Fruit fly (Drosophila melanogaster) whole organism, prepupa: ENCODE measurements around the gene CG14615.
A peak's percentile ranks its signal among the peaks of the same experiment; 100 is the strongest.

ENCODE experiments used
- Blimp-1 ChIP-seq: fragments of 200-800 bp; sonication (Bioruptor generic); optimal IDR thresholded peaks from 3 replicates; lab custom pipeline; 2017; ENCODE audit warnings: missing biosample characterization, missing genetic modification characterization, mild to moderate bottlenecking, moderate library complexity, missing genetic modification reagents
- CG10631 ChIP-seq: fragments of 200-800 bp; sonication (Bioruptor generic); optimal IDR thresholded peaks from 2 replicates; lab custom pipeline; 2016; ENCODE audit warnings: missing biosample characterization, missing genetic modification characterization
- CG10669 ChIP-seq: fragments of 200-800 bp; sonication (Bioruptor generic); optimal IDR thresholded peaks from 3 replicates; lab custom pipeline; 2018; ENCODE audit warnings: missing biosample characterization, mild to moderate bottlenecking, missing genetic modification characterization, moderate library complexity
- CG11294 ChIP-seq: fragments of 200-800 bp; sonication (Bioruptor generic); IDR thresholded peaks from 2 replicates; pipeline ENCODE4 v1.3.6; 2022; ENCODE audit warnings: missing biosample characterization, missing genetic modification characterization
- CG11762 ChIP-seq: fragments of 200-800 bp; sonication (Bioruptor generic); optimal IDR thresholded peaks from 3 replicates; lab custom pipeline; 2016; ENCODE audit warnings: missing biosample characterization, missing genetic modification characterization; ENCODE audit not compliant: insufficient read depth
- CG15336 ChIP-seq: fragments of 200-800 bp; sonication (Bioruptor generic); IDR thresholded peaks from 2 replicates; pipeline ENCODE4 v1.3.6; 2022; ENCODE audit warnings: missing biosample characterization, missing genetic modification characterization
- CG1621 ChIP-seq: fragments of 200-800 bp; sonication (Bioruptor generic); optimal IDR thresholded peaks from 3 replicates; lab custom pipeline; 2018; ENCODE audit warnings: missing biosample characterization, mild to moderate bottlenecking, missing genetic modification characterization
- CG16779 ChIP-seq: fragments of 200-800 bp; sonication (Bioruptor generic); optimal IDR thresholded peaks from 3 replicates; lab custom pipeline; 2017; ENCODE audit warnings: missing biosample characterization, mild to moderate bottlenecking, missing genetic modification characterization
- CG3032 ChIP-seq: fragments of 200-800 bp; optimal IDR thresholded peaks from 2 replicates; lab custom pipeline; 2019; ENCODE audit warnings: missing biosample characterization, mild to moderate bottlenecking, missing genetic modification characterization, moderate library complexity
- CG31627 ChIP-seq: fragments of 200-800 bp; sonication (Bioruptor generic); optimal IDR thresholded peaks from 3 replicates; lab custom pipeline; 2016; ENCODE audit warnings: missing biosample characterization, missing genetic modification characterization
- CG32006 ChIP-seq: fragments of 200-800 bp; sonication (Bioruptor generic); optimal IDR thresholded peaks from 3 replicates; lab custom pipeline; 2017; ENCODE audit warnings: missing biosample characterization, mild to moderate bottlenecking, missing genetic modification characterization
- CG6163 ChIP-seq: fragments of 200-800 bp; sonication (Bioruptor generic); IDR thresholded peaks from 3 replicates; pipeline ENCODE4 v1.3.6; 2022; ENCODE audit warnings: missing biosample characterization, missing genetic modification characterization
- CG6792 ChIP-seq: fragments of 200-800 bp; sonication (Bioruptor generic); optimal IDR thresholded peaks from 3 replicates; lab custom pipeline; 2016; ENCODE audit warnings: missing biosample characterization, missing genetic modification characterization
- CG6854 ChIP-seq: fragments of 200-800 bp; sonication (Bioruptor generic); optimal IDR thresholded peaks from 2 replicates; lab custom pipeline; 2017; ENCODE audit warnings: missing biosample characterization, mild to moderate bottlenecking, missing genetic modification characterization
- CG7368 ChIP-seq: fragments of 200-800 bp; sonication (Bioruptor generic); optimal IDR thresholded peaks from 3 replicates; lab custom pipeline; 2016; ENCODE audit warnings: missing biosample characterization, missing genetic modification characterization
- CG8119 ChIP-seq: fragments of 200-800 bp; sonication (Bioruptor generic); IDR thresholded peaks from 3 replicates; pipeline ENCODE4 v1.3.6; 2022; ENCODE audit warnings: missing biosample characterization, missing genetic modification characterization
- CG8632 ChIP-seq: fragments of 200-800 bp; sonication (Bioruptor generic); optimal IDR thresholded peaks from 3 replicates; lab custom pipeline; 2016; ENCODE audit warnings: missing biosample characterization, missing genetic modification characterization
- CG9139 ChIP-seq: fragments of 200-800 bp; sonication (Bioruptor generic); optimal IDR thresholded peaks from 3 replicates; lab custom pipeline; 2017; ENCODE audit warnings: missing biosample characterization, mild to moderate bottlenecking, missing genetic modification characterization
- Eip75B ChIP-seq: fragments of 200-800 bp; sonication (Bioruptor generic); optimal IDR thresholded peaks from 3 replicates; lab custom pipeline; 2016; ENCODE audit warnings: missing biosample characterization, missing genetic modification characterization
- Eip78C ChIP-seq: fragments of 200-800 bp; sonication (Bioruptor generic); peaks from one replicate; lab custom pipeline; 2016; ENCODE audit warnings: missing biosample characterization, missing genetic modification characterization
- Ets96B ChIP-seq: fragments of 200-800 bp; optimal IDR thresholded peaks from 2 replicates; lab custom pipeline; 2019; ENCODE audit warnings: missing biosample characterization, mild to moderate bottlenecking, missing genetic modification characterization, moderate library complexity
- Gug ChIP-seq: fragments of 200-800 bp; sonication (Bioruptor generic); IDR thresholded peaks from 2 replicates; pipeline ENCODE4 v1.3.6; 2022; ENCODE audit warnings: missing biosample characterization, missing genetic modification characterization
- Hr38 ChIP-seq: sonication (Bioruptor generic); optimal IDR thresholded peaks from 2 replicates; lab custom pipeline; 2016; ENCODE audit warnings: missing biosample characterization, missing genetic modification characterization
- Hr39 ChIP-seq: fragments of 200-800 bp; sonication (Bioruptor generic); optimal IDR thresholded peaks from 2 replicates; lab custom pipeline; 2016; ENCODE audit warnings: missing biosample characterization, missing genetic modification characterization
- Lpt ChIP-seq: fragments of 200-800 bp; sonication (Bioruptor generic); optimal IDR thresholded peaks from 3 replicates; lab custom pipeline; 2016; ENCODE audit warnings: missing biosample characterization, missing genetic modification characterization
- OdsH ChIP-seq: fragments of 200-800 bp; sonication (Bioruptor generic); optimal IDR thresholded peaks from 3 replicates; lab custom pipeline; 2016; ENCODE audit warnings: missing biosample characterization, missing genetic modification characterization
- Sox102F ChIP-seq: fragments of 200-800 bp; sonication (Bioruptor generic); optimal IDR thresholded peaks from 2 replicates; lab custom pipeline; 2016; ENCODE audit warnings: missing biosample characterization, mild to moderate bottlenecking, missing genetic modification characterization
- Sox14 ChIP-seq: fragments of 200-800 bp; sonication (Bioruptor generic); optimal IDR thresholded peaks from 3 replicates; lab custom pipeline; 2016; ENCODE audit warnings: missing biosample characterization, missing genetic modification characterization
- Sox15 ChIP-seq: fragments of 200-800 bp; sonication (Bioruptor generic); optimal IDR thresholded peaks from 3 replicates; lab custom pipeline; 2016; ENCODE audit warnings: missing biosample characterization, missing genetic modification characterization
- achi ChIP-seq: fragments of 200-800 bp; sonication (Bioruptor generic); optimal IDR thresholded peaks from 3 replicates; lab custom pipeline; 2016; ENCODE audit warnings: missing biosample characterization, missing genetic modification characterization
- acj6 ChIP-seq: fragments of 200-800 bp; sonication (Bioruptor generic); optimal IDR thresholded peaks from 3 replicates; lab custom pipeline; 2016; ENCODE audit warnings: missing biosample characterization, missing genetic modification characterization
- dac ChIP-seq: fragments of 200-800 bp; sonication (Bioruptor generic); optimal IDR thresholded peaks from 2 replicates; lab custom pipeline; 2017; ENCODE audit warnings: missing biosample characterization, mild to moderate bottlenecking, missing genetic modification characterization
- esn ChIP-seq: fragments of 200-800 bp; sonication (Bioruptor generic); optimal IDR thresholded peaks from 2 replicates; lab custom pipeline; 2016; ENCODE audit warnings: missing biosample characterization, mild to moderate bottlenecking, missing genetic modification characterization, moderate library complexity
- fd59A ChIP-seq: fragments of 200-800 bp; sonication (Bioruptor generic); optimal IDR thresholded peaks from 2 replicates; lab custom pipeline; 2017; ENCODE audit warnings: missing biosample characterization, mild to moderate bottlenecking, missing genetic modification characterization, missing genetic modification reagents
- fd85E ChIP-seq: fragments of 200-800 bp; sonication (Bioruptor generic); optimal IDR thresholded peaks from 3 replicates; lab custom pipeline; 2016; ENCODE audit warnings: missing biosample characterization, missing genetic modification characterization
- fkh ChIP-seq: fragments of 200-800 bp; sonication (Bioruptor generic); optimal IDR thresholded peaks from 3 replicates; lab custom pipeline; 2017; ENCODE audit warnings: missing biosample characterization, mild to moderate bottlenecking, missing genetic modification characterization, moderate library complexity
- lz ChIP-seq: fragments of 200-800 bp; sonication (Bioruptor generic); optimal IDR thresholded peaks from 3 replicates; lab custom pipeline; 2016; ENCODE audit warnings: missing biosample characterization, missing genetic modification characterization
- pdm3 ChIP-seq: fragments of 200-800 bp; sonication (Bioruptor generic); optimal IDR thresholded peaks from 3 replicates; lab custom pipeline; 2016; ENCODE audit warnings: missing biosample characterization, missing genetic modification characterization
- ss ChIP-seq, 2 experiments: fragments of 200-800 bp; sonication (Bioruptor generic); optimal IDR thresholded peaks; 2 replicates in 1 of 2; 3 replicates in 1 of 2; lab custom pipeline; 2017 to 2018; ENCODE audit warnings: mild to moderate bottlenecking in 2 of 2, missing biosample characterization in 2 of 2, missing genetic modification characterization in 2 of 2, moderate library complexity in 1 of 2
- svp ChIP-seq: fragments of 200-800 bp; sonication (Bioruptor generic); peaks from one replicate; lab custom pipeline; 2016; ENCODE audit warnings: missing biosample characterization, missing genetic modification characterization
- topi ChIP-seq: fragments of 200-800 bp; sonication (Bioruptor generic); optimal IDR thresholded peaks from 3 replicates; lab custom pipeline; 2016; ENCODE audit warnings: missing biosample characterization, missing genetic modification characterization
- vri ChIP-seq: fragments of 200-800 bp; sonication (Bioruptor generic); optimal IDR thresholded peaks from 3 replicates; lab custom pipeline; 2016; ENCODE audit warnings: missing biosample characterization, mild to moderate bottlenecking, missing genetic modification characterization

Gene CG14615

DNA sequence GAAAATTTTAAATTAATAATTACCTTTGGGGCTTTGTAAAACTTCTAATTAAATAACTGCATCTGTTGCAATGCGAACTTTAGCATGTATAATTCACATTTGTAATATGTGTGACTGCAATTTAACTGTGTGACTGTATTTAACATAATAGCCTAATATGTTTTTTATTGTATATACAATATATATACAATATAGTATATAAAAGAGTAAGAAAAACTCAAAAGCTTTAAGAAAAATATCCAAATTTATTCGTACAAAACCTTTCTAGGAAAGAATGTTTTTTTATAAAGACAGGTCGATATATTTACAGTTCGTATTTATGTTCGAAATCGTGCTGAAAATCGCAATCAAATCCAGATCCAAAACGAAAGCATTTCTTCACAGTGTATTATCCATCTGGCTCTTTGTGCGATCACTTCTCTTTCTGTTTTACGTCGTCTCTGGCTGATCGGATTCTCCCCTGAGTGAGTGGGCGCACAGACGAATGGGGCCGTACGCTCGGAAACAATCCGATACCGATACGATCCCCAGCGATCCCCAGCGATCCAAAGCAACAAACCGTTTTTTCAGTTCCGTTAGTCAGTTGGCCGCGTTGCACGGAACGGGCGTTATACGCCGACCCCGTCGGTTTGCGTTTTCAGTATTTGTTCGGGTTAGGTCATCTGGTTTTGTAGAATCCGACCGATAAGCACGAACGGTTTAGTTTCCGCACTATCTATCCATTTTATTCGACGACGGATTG, 41.9 kb upstream of the CG14615 start (continued):
- TF ChIP-seq Eip75B (GFP tag; lab: Kevin White, UChicago) (peak; percentile 31), CG6854 (GFP tag; lab: Kevin White, UChicago) (no peak), Gug (GFP tag; lab: Robert Waterston, UW) (peak; percentile 19; the same call in 1 of the 2 replicates), svp (GFP tag; lab: Kevin White, UChicago) (peak; percentile 82), CG3032 (tag; lab: Kevin White, UChicago) (peak; percentile 56), Blimp-1 (GFP tag; lab: Kevin White, UChicago) (peak; percentile 44), CG6163 (GFP tag; lab: Robert Waterston, UW) (peak; percentile 25; the same call in 2 of the 3 replicates), CG8632 (GFP tag; lab: Kevin White, UChicago) (peak; percentile 80), CG16779 (tag; lab: Kevin White, UChicago) (no peak), CG10631 (GFP tag; lab: Kevin White, UChicago) (peak; percentile 71), Hr39 (GFP tag; lab: Kevin White, UChicago) (peak; percentile 48), CG31627 (GFP tag; lab: Kevin White, UChicago) (peak; percentile 44), CG15336 (GFP tag; lab: Robert Waterston, UW) (no peak), CG9139 (GFP tag; lab: Kevin White, UChicago) (peak; percentile 0), CG6792 (GFP tag; lab: Kevin White, UChicago) (peak; percentile 56), pdm3 (peak; percentile 51), Sox14 (GFP tag; lab: Kevin White, UChicago) (no peak), acj6 (GFP tag; lab: Kevin White, UChicago) (peak; percentile 74)

DNA sequence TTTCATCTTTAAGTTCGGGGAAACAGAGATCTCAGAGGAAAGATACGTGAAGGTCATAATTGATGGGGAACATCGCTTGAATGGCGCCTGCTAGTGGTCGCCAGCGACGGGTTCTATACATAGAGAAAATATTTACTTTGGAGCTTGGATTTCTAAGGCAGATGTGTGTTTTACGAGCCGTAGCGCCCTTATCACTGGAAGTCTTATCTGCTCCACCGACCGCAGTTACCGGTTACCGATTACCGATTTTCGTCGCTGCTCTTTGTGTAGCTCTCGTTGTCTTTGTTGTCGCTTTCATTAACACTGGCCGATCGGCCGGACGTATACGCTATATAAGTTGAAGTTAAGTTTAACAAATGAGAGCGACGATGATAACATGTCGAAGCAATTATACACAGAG, 41.3 kb upstream of the CG14615 start:
- TF ChIP-seq vri (peak; percentile 25), CG1621 (tag; lab: Kevin White, UChicago) (peak; percentile 11), dac (no peak), fkh (GFP tag; lab: Kevin White, UChicago) (peak; percentile 72), Sox14 (GFP tag; lab: Kevin White, UChicago) (peak; percentile 44), CG16779 (tag; lab: Kevin White, UChicago) (no peak)

DNA sequence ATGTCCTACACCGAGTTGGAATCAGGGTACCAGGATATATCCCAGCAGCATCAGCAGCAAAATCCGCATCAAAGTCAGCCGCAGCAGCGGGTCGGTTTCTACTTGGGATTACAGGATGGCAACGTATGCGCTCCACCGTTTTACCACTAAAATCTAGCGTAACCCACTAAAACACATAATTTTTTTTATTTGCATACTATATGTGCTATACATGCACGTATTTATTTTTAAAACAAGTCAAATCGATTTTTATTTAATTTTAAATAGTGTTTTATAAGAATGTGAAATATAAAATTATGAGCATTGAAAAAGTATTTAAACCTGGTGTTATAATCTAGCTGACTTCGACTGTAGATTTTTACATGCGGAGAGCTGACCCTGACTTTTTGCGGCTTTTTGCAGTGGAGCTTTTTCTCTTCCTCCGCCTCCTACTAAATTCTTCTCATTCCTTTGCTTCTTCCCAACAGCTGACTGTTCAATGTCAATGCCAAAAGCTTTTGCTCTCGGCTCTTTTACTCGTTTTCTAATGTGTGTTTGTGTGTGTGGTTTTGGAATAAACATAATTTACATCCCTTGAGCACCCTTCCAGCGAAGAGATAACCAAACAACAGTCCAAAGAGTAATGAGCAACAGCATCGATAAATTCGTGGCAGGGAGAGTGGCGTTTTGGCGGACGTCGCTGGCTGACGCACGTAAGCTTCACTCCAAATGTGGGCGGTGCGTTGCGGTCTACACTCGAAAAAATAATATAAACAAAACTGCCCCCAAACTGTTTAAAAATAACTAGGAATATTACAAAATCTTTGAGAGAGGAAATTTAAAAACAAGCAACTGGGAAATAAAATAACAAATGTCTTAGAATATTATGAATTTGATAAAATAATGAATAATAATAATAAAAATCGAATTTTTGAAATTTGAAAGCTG, 38.6 kb upstream of the CG14615 start:
- TF ChIP-seq CG10669 = peak; percentile 31
- TF ChIP-seq CG31627 (GFP tag; lab: Kevin White, UChicago) = peak; percentile 22
- TF ChIP-seq Hr39 (GFP tag; lab: Kevin White, UChicago) = peak; percentile 3
- no peak for TF ChIP-seq Lpt (GFP tag; lab: Kevin White, UChicago)
- no peak for TF ChIP-seq fd59A (GFP tag; lab: Kevin White, UChicago)
- TF ChIP-seq CG11762 (GFP tag; lab: Kevin White, UChicago) = peak; percentile 12
- TF ChIP-seq Sox14 (GFP tag; lab: Kevin White, UChicago) = no peak
- TF ChIP-seq Sox102F (GFP tag; lab: Kevin White, UChicago) = no peak
- TF ChIP-seq CG8119 = peak; percentile 34; the same call in 2 of the 3 replicates
- peak; percentile 43 for TF ChIP-seq Ets96B (tag; lab: Kevin White, UChicago)
- peak; percentile 30 for TF ChIP-seq acj6 (GFP tag; lab: Kevin White, UChicago)
- TF ChIP-seq topi (GFP tag; lab: Kevin White, UChicago) = peak; percentile 16
- peak; percentile 88 for TF ChIP-seq Eip78C
- TF ChIP-seq CG7368 (GFP tag; lab: Kevin White, UChicago) = no peak
- TF ChIP-seq Eip75B (GFP tag; lab: Kevin White, UChicago) = peak; percentile 26
- TF ChIP-seq OdsH = peak; percentile 1
- TF ChIP-seq Sox15 (GFP tag; lab: Kevin White, UChicago) = no peak
- TF ChIP-seq fd85E (GFP tag; lab: Kevin White, UChicago) = no peak
- TF ChIP-seq CG6163 (GFP tag; lab: Robert Waterston, UW) = peak; percentile 53; the same call in 2 of the 3 replicates
- TF ChIP-seq achi (GFP tag; lab: Kevin White, UChicago) = peak; percentile 21
- TF ChIP-seq CG11294 (GFP tag; lab: Robert Waterston, UW) = no peak
- TF ChIP-seq CG6854 (GFP tag; lab: Kevin White, UChicago) = peak; percentile 49
- TF ChIP-seq ss (GFP tag; optimal IDR thresholded peaks at IDR 0.05; lab: Kevin White, UChicago) = no peak
- TF ChIP-seq esn (GFP tag; lab: Kevin White, UChicago) = peak; percentile 56
- no peak for TF ChIP-seq Hr38 (GFP tag; lab: Kevin White, UChicago)
- peak; percentile 24 for TF ChIP-seq lz
- TF ChIP-seq CG32006 (GFP tag; lab: Kevin White, UChicago) = peak; percentile 52
- peak; percentile 37 for TF ChIP-seq CG10631 (GFP tag; lab: Kevin White, UChicago)
- TF ChIP-seq CG8632 (GFP tag; lab: Kevin White, UChicago) = no peak
- no peak for TF ChIP-seq Blimp-1 (GFP tag; lab: Kevin White, UChicago)
